Fruit fly (Drosophila melanogaster) whole organism, wandering third instar larva: ENCODE data around the gene alt.

Experiments
- CG32264 ChIP-seq: fragments of 200-800 bp; sonication (Bioruptor generic); optimal IDR thresholded peaks from 2 replicates; lab custom pipeline; 2016; ENCODE audit warnings: missing biosample characterization, missing genetic modification characterization
- N ChIP-seq: fragments of >200 bp; optimal IDR thresholded peaks from 2 replicates; lab custom pipeline; 2018; ENCODE audit warnings: missing biosample characterization, missing external identifiers, missing genetic modification characterization
- h ChIP-seq: fragments of 200-800 bp; sonication (Bioruptor generic); optimal IDR thresholded peaks from 3 replicates; lab custom pipeline; 2016; ENCODE audit warnings: missing biosample characterization, mild to moderate bottlenecking, missing genetic modification characterization
- pan ChIP-seq: fragments of >200 bp; optimal IDR thresholded peaks from 2 replicates; lab custom pipeline; 2017
- psq ChIP-seq: fragments of 200-800 bp; sonication (Bioruptor generic); optimal IDR thresholded peaks from 3 replicates; lab custom pipeline; 2017; ENCODE audit warnings: missing biosample characterization, mild to moderate bottlenecking, missing genetic modification characterization, moderate library complexity
- tai ChIP-seq: sonication (Bioruptor generic); optimal IDR thresholded peaks from 2 replicates; lab custom pipeline; 2016; ENCODE audit warnings: missing biosample characterization, missing genetic modification characterization
- usp ChIP-seq: fragments of >200 bp; optimal IDR thresholded peaks from 2 replicates; lab custom pipeline; 2017; ENCODE audit warnings: missing biosample characterization, missing genetic modification characterization

- TF ChIP-seq usp (no peak), h (GFP tag; lab: Kevin White, UChicago) (no peak), psq (GFP tag; lab: Kevin White, UChicago) (no peak), tai (GFP tag; lab: Kevin White, UChicago) (no peak), pan (lab: Kevin White, UChicago) (no peak), CG32264 (GFP tag; lab: Kevin White, UChicago) (no peak), N (GFP tag; lab: Kevin White, UChicago) (no peak)
Observed at dm6 chr3R:17686875-17687274, 4.6 kb upstream of the alt start, which contains the start of gene CG31249.
